Worm (Caenorhabditis elegans) whole organism, young adult: ENCODE data around the gene dyci-1.

ENCODE experiments used
- B0035.1 ChIP-seq: sonication (generic microtip); optimal IDR thresholded peaks from 2 replicates; lab custom pipeline; 2016; ENCODE audit warnings: missing genetic modification characterization, mild to moderate bottlenecking, missing compliant biosample characterization, missing genotype, missing genetic modification reagents
- D2030.7 ChIP-seq: fragments of 200-800 bp; sonication (Bioruptor generic); IDR thresholded peaks from 2 replicates; pipeline ENCODE4 v1.3.6; 2022; ENCODE audit warnings: missing genetic modification reagents, missing genetic modification characterization, missing compliant biosample characterization
- F22D6.2 ChIP-seq: sonication (generic microtip); optimal IDR thresholded peaks from 2 replicates; lab custom pipeline; 2016; ENCODE audit warnings: mild to moderate bottlenecking, missing genetic modification characterization, missing compliant biosample characterization
- F37B4.10 ChIP-seq: fragments of 200-800 bp; sonication (Bioruptor generic); IDR thresholded peaks from 2 replicates; pipeline ENCODE4 v1.3.6; 2022; ENCODE audit warnings: missing genetic modification characterization, missing compliant biosample characterization
- K12H6.12 ChIP-seq: fragments of 200-800 bp; sonication (Bioruptor generic); optimal IDR thresholded peaks from 2 replicates; lab custom pipeline; 2018; ENCODE audit warnings: mild to moderate bottlenecking, missing genetic modification characterization, missing compliant biosample characterization
- Y67H2A.10 ChIP-seq: fragments of 200-800 bp; sonication (Bioruptor generic); conservative IDR thresholded peaks from 2 replicates; pipeline ENCODE4 v1.3.6; 2022; ENCODE audit warnings: missing genetic modification reagents, missing genetic modification characterization, missing compliant biosample characterization
- aptf-2 ChIP-seq: fragments of 200-800 bp; sonication (Bioruptor generic); conservative IDR thresholded peaks from 2 replicates; pipeline ENCODE4 v1.3.6; 2022; ENCODE audit warnings: missing genetic modification reagents, missing genetic modification characterization, missing compliant biosample characterization
- athp-1 ChIP-seq: sonication (generic microtip); optimal IDR thresholded peaks from 2 replicates; lab custom pipeline; 2017; ENCODE audit warnings: mild to moderate bottlenecking, missing genetic modification characterization, missing compliant biosample characterization
- attf-3 ChIP-seq: fragments of 200-800 bp; sonication (Bioruptor generic); conservative IDR thresholded peaks from 2 replicates; pipeline ENCODE4 v1.3.6; 2022; ENCODE audit warnings: missing genetic modification reagents, missing genetic modification characterization, missing compliant biosample characterization
- attf-5 ChIP-seq: fragments of 200-800 bp; sonication (Bioruptor generic); optimal IDR thresholded peaks from 2 replicates; lab custom pipeline; 2018; ENCODE audit warnings: mild to moderate bottlenecking, missing genetic modification characterization, missing compliant biosample characterization
- ccch-3 ChIP-seq: fragments of 200-800 bp; sonication (Bioruptor generic); optimal IDR thresholded peaks from 2 replicates; lab custom pipeline; 2018; ENCODE audit warnings: mild to moderate bottlenecking, missing genetic modification characterization, missing compliant biosample characterization
- cebp-1 ChIP-seq, 2 experiments: fragments of 200-800 bp in 1 of 2; sonication (Bioruptor generic) in 1 of 2; sonication (generic microtip) in 1 of 2; IDR thresholded peaks in 1 of 2; optimal IDR thresholded peaks in 1 of 2; 2 replicates each; pipeline versions ENCODE4 v1.3.6 to Lab custom; 2017 to 2022; ENCODE audit warnings: missing compliant biosample characterization in 2 of 2, missing genetic modification characterization in 2 of 2, mild to moderate bottlenecking in 1 of 2, missing genetic modification reagents in 1 of 2, moderate library complexity in 1 of 2
- ceh-27 ChIP-seq: fragments of 200-800 bp; sonication (Bioruptor generic); optimal IDR thresholded peaks from 2 replicates; lab custom pipeline; 2018; ENCODE audit warnings: mild to moderate bottlenecking, missing genetic modification characterization, moderate library complexity, missing compliant biosample characterization
- efl-1 ChIP-seq: fragments of 150-350 bp; optimal IDR thresholded peaks from 2 replicates; lab custom pipeline; 2014; ENCODE audit warnings: missing biosample characterization, missing genetic modification reagents, missing genetic modification characterization
- gei-17 ChIP-seq: fragments of 200-800 bp; sonication (Bioruptor generic); optimal IDR thresholded peaks from 2 replicates; lab custom pipeline; 2018; ENCODE audit warnings: mild to moderate bottlenecking, missing genetic modification characterization, missing compliant biosample characterization
- hmg-20 ChIP-seq: fragments of 200-800 bp; sonication (Bioruptor generic); IDR thresholded peaks from 2 replicates; pipeline ENCODE4 v1.3.6; 2022; ENCODE audit warnings: missing genetic modification reagents, missing genetic modification characterization, missing compliant biosample characterization
- hrde-1 ChIP-seq: sonication (generic microtip); optimal IDR thresholded peaks from 2 replicates; lab custom pipeline; 2016; ENCODE audit warnings: missing genetic modification characterization, mild to moderate bottlenecking, missing compliant biosample characterization, moderate library complexity, missing genotype, missing genetic modification reagents, borderline replicate concordance
- lin-35 ChIP-seq, 3 experiments: fragments of 150-350 bp in 2 of 3; sonication (generic microtip) in 1 of 3; optimal IDR thresholded peaks; 2 replicates each; lab custom pipeline; 2014 to 2018; ENCODE audit warnings: missing biosample characterization in 3 of 3, missing genetic modification characterization in 3 of 3, missing genetic modification reagents in 3 of 3
- lin-40 ChIP-seq: sonication (generic microtip); optimal IDR thresholded peaks from 2 replicates; lab custom pipeline; 2016; ENCODE audit warnings: missing genetic modification characterization, mild to moderate bottlenecking, missing compliant biosample characterization, missing genotype, missing genetic modification reagents
- lsy-27 ChIP-seq: sonication (generic microtip); optimal IDR thresholded peaks from 2 replicates; lab custom pipeline; 2017; ENCODE audit warnings: missing genetic modification characterization, mild to moderate bottlenecking, missing compliant biosample characterization, antibody characterized with exemption, missing genotype, borderline replicate concordance; ENCODE audit not compliant: insufficient read depth
- mxl-1 ChIP-seq: sonication (generic microtip); optimal IDR thresholded peaks from 2 replicates; lab custom pipeline; 2016; ENCODE audit warnings: missing genetic modification characterization, missing compliant biosample characterization
- nfya-1 ChIP-seq: sonication (generic microtip); optimal IDR thresholded peaks from 2 replicates; lab custom pipeline; 2017; ENCODE audit warnings: antibody characterized with exemption, missing compliant biosample characterization, missing genetic modification characterization, borderline replicate concordance; ENCODE audit not compliant: insufficient read depth
- pbrm-1 ChIP-seq: fragments of 200-800 bp; sonication (Bioruptor generic); IDR thresholded peaks from 2 replicates; pipeline ENCODE4 v1.3.6; 2022; ENCODE audit warnings: missing genetic modification reagents, missing genetic modification characterization, missing compliant biosample characterization
- repo-1 ChIP-seq: sonication (generic microtip); optimal IDR thresholded peaks from 2 replicates; lab custom pipeline; 2017; ENCODE audit warnings: mild to moderate bottlenecking, missing genetic modification characterization, missing compliant biosample characterization
- snpc-1.3 ChIP-seq: sonication (generic microtip); optimal IDR thresholded peaks from 2 replicates; lab custom pipeline; 2017; ENCODE audit warnings: missing genetic modification characterization, mild to moderate bottlenecking, missing compliant biosample characterization, antibody characterized with exemption, moderate library complexity, missing genotype, missing genetic modification reagents; ENCODE audit not compliant: insufficient read depth
- tbx-9 ChIP-seq: sonication (generic microtip); optimal IDR thresholded peaks from 2 replicates; lab custom pipeline; 2016; ENCODE audit warnings: borderline replicate concordance, missing genetic modification characterization, inconsistent platforms, missing compliant biosample characterization
- tlf-1 ChIP-seq: fragments of 200-800 bp; sonication (Bioruptor generic); optimal IDR thresholded peaks from 2 replicates; lab custom pipeline; 2018; ENCODE audit warnings: mild to moderate bottlenecking, missing genetic modification characterization, missing compliant biosample characterization
- unc-130 ChIP-seq: sonication (generic microtip); optimal IDR thresholded peaks from 2 replicates; lab custom pipeline; 2016; ENCODE audit warnings: missing genetic modification reagents, missing genetic modification characterization, missing compliant biosample characterization
- unc-62 ChIP-seq: fragments of 150-350 bp; optimal IDR thresholded peaks from 2 replicates; lab custom pipeline; 2014; ENCODE audit warnings: missing biosample characterization, missing genetic modification reagents, missing genetic modification characterization
- ztf-22 ChIP-seq: fragments of 200-800 bp; sonication (Bioruptor generic); optimal IDR thresholded peaks from 2 replicates; lab custom pipeline; 2018; ENCODE audit warnings: mild to moderate bottlenecking, missing genetic modification characterization, moderate library complexity, missing compliant biosample characterization
- ztf-25 ChIP-seq: fragments of 200-800 bp; sonication (Bioruptor generic); IDR thresholded peaks from 2 replicates; pipeline ENCODE4 v1.3.6; 2022; ENCODE audit warnings: missing genetic modification reagents, missing genetic modification characterization, missing compliant biosample characterization
- ztf-26 ChIP-seq: sonication (generic microtip); optimal IDR thresholded peaks from 2 replicates; lab custom pipeline; 2017; ENCODE audit warnings: missing genetic modification characterization, missing compliant biosample characterization

Gene dyci-1

DNA sequence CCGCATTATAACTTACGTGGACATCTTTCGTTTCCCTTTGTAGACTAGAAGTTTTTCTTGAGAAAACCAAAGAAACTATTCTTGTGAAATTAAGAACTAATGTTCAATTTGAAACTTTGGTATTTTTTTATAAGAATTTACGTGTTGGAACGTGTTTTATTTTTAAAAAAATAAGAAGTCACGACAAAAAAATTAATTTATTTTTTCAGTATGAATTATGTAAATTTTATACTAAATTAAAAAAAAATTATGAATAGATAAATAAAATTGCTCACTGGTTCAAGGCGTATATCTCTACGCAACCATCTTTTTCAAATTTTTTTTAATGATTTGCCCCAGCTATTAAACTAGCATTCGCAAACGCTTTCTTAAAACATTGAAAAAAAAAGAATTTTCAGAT lies 32.5 kb upstream of the dyci-1 start, which contains the start of gene C17H12.5:
Gene C17H12.5 (minus strand): TSS at position 101 of the 400 bp plus-strand sequence.
- no peak for TF ChIP-seq unc-130 (GFP tag; lab: Kevin White, UChicago)
- TF ChIP-seq attf-3: no peak
- TF ChIP-seq efl-1 (GFP tag; lab: Kevin White, UChicago): no peak

DNA sequence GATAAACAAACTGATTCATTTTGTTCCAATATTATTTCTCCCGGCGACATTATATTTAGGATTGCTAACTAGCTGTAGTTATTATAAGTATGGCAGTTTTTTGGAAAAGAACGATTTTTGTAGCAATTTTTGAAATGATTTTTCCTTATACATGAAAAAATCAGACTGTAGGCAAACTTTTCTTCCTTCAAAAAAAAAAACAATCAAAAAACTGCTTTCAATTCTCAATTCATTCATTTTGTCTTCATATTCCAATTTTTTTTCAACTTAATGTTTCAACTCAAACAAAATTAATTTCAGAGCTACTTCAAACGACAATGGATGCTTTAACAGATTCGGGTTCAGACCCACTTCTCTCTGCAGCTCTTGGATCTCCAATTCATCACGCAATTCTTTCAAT lies 26.7 kb upstream of the dyci-1 start, which contains the start of gene ceh-48:
Gene ceh-48 (plus strand): TSS at position 301 of the 400 bp plus-strand sequence.
- TF ChIP-seq D2030.7 (GFP tag; lab: Robert Waterston, UW) (no peak), ztf-22 (GFP tag; lab: Kevin White, UChicago) (no peak), attf-5 (GFP tag; lab: Kevin White, UChicago) (no peak), ceh-27 (GFP tag; lab: Kevin White, UChicago) (no peak), ccch-3 (no peak), tbx-9 (tag; lab: Kevin White, UChicago) (no peak)

DNA sequence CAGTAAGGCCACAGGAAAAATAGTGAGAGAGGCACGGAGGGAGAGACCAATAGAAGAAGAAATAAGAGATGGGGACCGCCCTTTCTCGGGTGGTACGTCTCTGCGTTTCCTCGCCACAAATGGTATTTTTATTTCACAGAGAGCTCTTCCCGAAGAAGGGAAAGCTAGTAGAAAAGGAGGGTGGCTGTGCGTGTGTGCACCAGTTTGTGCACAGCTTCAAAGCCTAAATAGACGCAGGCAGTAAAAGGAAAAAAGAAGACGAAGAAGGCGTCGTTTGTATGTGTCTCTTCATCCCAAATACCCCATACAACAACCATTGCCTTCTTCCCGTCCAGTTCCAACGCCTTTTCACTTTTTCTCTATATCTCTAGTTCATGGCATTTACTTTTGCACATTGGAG lies 24.7 kb upstream of the dyci-1 start:
- no peak for TF ChIP-seq hmg-20 (GFP tag; lab: Robert Waterston, UW)
- no peak for TF ChIP-seq mxl-1 (tag; lab: Kevin White, UChicago)
- 0 out of 2 replicates have a peak, but pooled peaks have one; percentile 14 for TF ChIP-seq pbrm-1 (GFP tag; lab: Robert Waterston, UW)
- peak; percentile 58 for TF ChIP-seq K12H6.12 (tag; lab: Kevin White, UChicago)
- TF ChIP-seq athp-1 (tag; lab: Kevin White, UChicago): no peak
- no peak for TF ChIP-seq B0035.1
- peak in 1 of 3 experiments; percentile 57 for TF ChIP-seq lin-35 (GFP tag; optimal IDR thresholded peaks at IDR 0.05; lab: Kevin White, UChicago)
- peak; percentile 3 for TF ChIP-seq ceh-27 (GFP tag; lab: Kevin White, UChicago)
- TF ChIP-seq F37B4.10 (GFP tag; lab: Robert Waterston, UW): 0 out of 2 replicates have a peak, but pooled peaks have one; percentile 15
- TF ChIP-seq lin-40: peak; percentile 37
- TF ChIP-seq, all 124 proteins: peak for 6

DNA sequence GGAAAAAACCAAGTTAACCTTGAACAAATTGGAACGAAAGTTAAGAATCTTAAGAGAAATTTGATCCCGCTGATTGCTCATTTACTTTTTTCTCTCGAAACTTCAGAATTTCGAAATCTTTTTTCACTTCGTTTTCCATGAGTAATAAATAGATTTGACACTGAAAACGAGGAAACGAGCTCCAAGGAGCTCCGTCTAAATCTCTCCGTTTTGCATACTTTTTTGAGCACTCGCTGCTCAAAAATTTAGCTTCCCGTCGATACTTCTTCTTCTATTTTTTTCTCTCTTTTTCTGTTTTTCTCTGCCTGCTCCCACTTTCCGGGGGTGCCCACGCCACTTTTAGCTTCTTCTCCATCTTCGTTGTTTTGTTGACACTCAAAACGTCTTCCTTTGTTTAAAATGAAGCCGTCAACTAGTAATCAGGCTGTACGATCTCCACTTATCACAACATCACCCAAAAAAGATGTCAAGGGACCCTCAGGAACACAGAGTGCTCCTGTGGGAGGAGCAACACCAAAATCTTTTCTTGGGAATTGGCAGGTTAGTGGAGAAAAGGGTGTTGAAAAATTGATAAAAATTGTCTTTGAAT lies 21.5 kb upstream of the dyci-1 start, which contains the start of gene C17H12.10:
Gene C17H12.10 (plus strand): TSS at position 325 of the 589 bp plus-strand sequence.
- TF ChIP-seq K12H6.12 (tag; lab: Kevin White, UChicago) (peak; percentile 31), aptf-2 (GFP tag; lab: Robert Waterston, UW) (no peak), lsy-27 (tag; lab: Kevin White, UChicago) (no peak), snpc-1.3 (no peak), hmg-20 (GFP tag; lab: Robert Waterston, UW) (no peak), lin-35 (GFP tag; optimal IDR thresholded peaks at IDR 0.05; lab: Kevin White, UChicago) (no peak), cebp-1 (GFP tag; IDR thresholded peaks at IDR 0.05; lab: Robert Waterston, UW) (no peak), cebp-1 (tag; optimal IDR thresholded peaks at IDR 0.05; lab: Kevin White, UChicago) (peak; percentile 54), nfya-1 (tag; lab: Kevin White, UChicago) (no peak)

DNA sequence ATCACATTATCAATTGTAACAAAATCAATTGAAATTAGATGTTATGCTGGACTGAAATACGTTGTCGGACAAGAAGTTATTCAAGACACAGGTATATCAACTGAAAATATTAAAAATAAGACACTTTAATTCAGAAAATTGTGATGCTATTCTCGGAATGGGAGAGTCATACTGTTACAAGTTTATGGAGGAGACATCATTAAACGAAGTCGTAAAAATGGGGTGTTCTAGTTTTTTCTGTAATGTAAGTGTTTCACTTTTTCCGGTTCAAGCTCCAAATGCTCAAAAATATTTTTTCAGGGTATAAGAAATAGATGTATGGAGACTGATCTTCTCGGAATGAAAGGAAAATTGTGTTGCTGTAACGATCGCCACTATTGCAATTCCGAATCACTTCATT lies 19.7 kb upstream of the dyci-1 start, which contains the start of gene C17H12.37:
Gene C17H12.37 (plus strand): TSS at position 301 of the 400 bp plus-strand sequence.
- no peak for TF ChIP-seq ztf-25 (GFP tag; lab: Robert Waterston, UW)
- no peak for TF ChIP-seq repo-1
- TF ChIP-seq tlf-1 (GFP tag; lab: Kevin White, UChicago): no peak
- no peak for TF ChIP-seq gei-17 (GFP tag; lab: Kevin White, UChicago)
- no peak for TF ChIP-seq ztf-26 (tag; lab: Kevin White, UChicago)
- TF ChIP-seq hrde-1 (tag; lab: Kevin White, UChicago): no peak
- no peak for TF ChIP-seq F22D6.2
- TF ChIP-seq lin-40: no peak
- no peak for TF ChIP-seq Y67H2A.10 (GFP tag; lab: Robert Waterston, UW)
- no peak for TF ChIP-seq unc-62
